Worm (Caenorhabditis elegans) whole organism, L3 larva: Measurements from ENCODE around the gene C28H8.5.

Experiments used
- ZK546.5 ChIP-seq: sonication (generic microtip); optimal IDR thresholded peaks from 2 replicates; lab custom pipeline; 2017; ENCODE audit warnings: missing biosample characterization, missing genetic modification characterization
- fos-1 ChIP-seq: fragments of 150-350 bp; optimal IDR thresholded peaks from 2 replicates; lab custom pipeline; 2014; ENCODE audit warnings: missing biosample characterization, missing genetic modification characterization
- jun-1 ChIP-seq: fragments of 150-350 bp; optimal IDR thresholded peaks from 2 replicates; lab custom pipeline; 2014; ENCODE audit warnings: missing biosample characterization, missing genetic modification reagents, missing genetic modification characterization
- lin-39 ChIP-seq: fragments of 150-350 bp; optimal IDR thresholded peaks from 2 replicates; lab custom pipeline; 2018; ENCODE audit warnings: missing biosample characterization, missing genetic modification reagents, missing genetic modification characterization
- pqm-1 ChIP-seq: fragments of 150-350 bp; optimal IDR thresholded peaks from 2 replicates; lab custom pipeline; 2017; ENCODE audit warnings: missing biosample characterization, missing genetic modification characterization, inconsistent platforms
- snpc-4 ChIP-seq: fragments of 150-350 bp; optimal IDR thresholded peaks from 2 replicates; lab custom pipeline; 2014; ENCODE audit warnings: missing biosample characterization, missing genetic modification characterization
- unc-62 ChIP-seq: fragments of 150-350 bp; sonication (generic microtip); optimal IDR thresholded peaks from 4 replicates; lab custom pipeline; 2014; ENCODE audit warnings: missing biosample characterization, missing genetic modification reagents, missing genetic modification characterization
- ztf-11 ChIP-seq: fragments of 150-350 bp; optimal IDR thresholded peaks from 2 replicates; lab custom pipeline; 2014; ENCODE audit warnings: missing biosample characterization, missing genetic modification characterization

DNA sequence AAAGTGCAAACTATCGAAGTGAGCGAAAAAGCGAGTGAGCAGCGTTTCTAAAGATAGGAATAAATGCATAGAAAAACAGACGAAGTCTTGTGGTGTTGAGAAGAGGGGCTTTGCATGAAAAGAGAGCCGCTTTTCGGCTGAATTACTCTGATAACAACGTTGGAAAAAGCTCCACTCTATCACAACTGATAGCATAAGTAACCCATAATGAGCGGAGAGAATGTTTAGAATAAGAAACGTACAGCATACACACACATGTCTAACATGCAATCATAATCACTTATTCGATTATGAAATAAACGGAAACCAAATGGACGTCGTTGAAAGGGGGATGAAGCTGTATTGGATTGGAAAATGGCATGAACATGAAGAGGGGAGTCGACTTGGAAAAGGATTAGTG, 43.8 kb upstream of the C28H8.5 start:
- TF ChIP-seq snpc-4 (tag; lab: Kevin White, UChicago) (no peak), ZK546.5 (tag; lab: Kevin White, UChicago) (no peak), pqm-1 (peak; percentile 61), lin-39 (tag; lab: Kevin White, UChicago) (no peak), unc-62 (GFP tag; lab: Kevin White, UChicago) (no peak), fos-1 (no peak), jun-1 (tag; lab: Kevin White, UChicago) (no peak), ztf-11 (tag; lab: Kevin White, UChicago) (no peak)
